Worm (Caenorhabditis elegans): ENCODE measurements around the gene C49F5.6.

The C49F5.6 gene

ce11 chrX:11965663-11966304, 22.3 kb upstream of the C49F5.6 start, which contains the start of gene sams-1:
sams-1 (plus strand) TSS chrX:11965962.
- TF ChIP-seq C38D4.7 (GFP tag; optimal IDR thresholded peaks at IDR 0.05) (no peak), nfya-1 (tag; optimal IDR thresholded peaks at IDR 0.05) (peak; percentile 46), rnt-1 (tag; optimal IDR thresholded peaks at IDR 0.05) (peak; percentile 4)

- TF ChIP-seq sdc-2 (tag; optimal IDR thresholded peaks at IDR 0.05): no peak
- no peak for TF ChIP-seq ceh-31 (tag; optimal IDR thresholded peaks at IDR 0.05)
- no peak for TF ChIP-seq hlh-15 (tag; optimal IDR thresholded peaks at IDR 0.05)
Measured at ce11 chrX:11967034-11967433, 21.1 kb upstream of the C49F5.6 start.

- TF ChIP-seq ceh-24 (tag; optimal IDR thresholded peaks at IDR 0.05) (no peak), elt-2 (tag; optimal IDR thresholded peaks at IDR 0.05) (peak; percentile 84), ceh-30 (tag; optimal IDR thresholded peaks at IDR 0.05) (no peak), lim-6 (tag; optimal IDR thresholded peaks at IDR 0.05) (no peak), ets-4 (tag; optimal IDR thresholded peaks at IDR 0.05) (no peak), unc-3 (GFP tag; conservative IDR thresholded peaks at IDR 0.05) (no peak), unc-3 (tag; optimal IDR thresholded peaks at IDR 0.05) (no peak), dmd-4 (tag; optimal IDR thresholded peaks at IDR 0.05; ENCODE audit: borderline replicate concordance) (no peak), npax-4 (tag; optimal IDR thresholded peaks at IDR 0.05) (no peak), rnt-1 (tag; optimal IDR thresholded peaks at IDR 0.05) (no peak)
Measured at ce11 chrX:11968024-11968598, 20.0 kb upstream of the C49F5.6 start.

- no peak for TF ChIP-seq tbx-2 (tag; optimal IDR thresholded peaks at IDR 0.05)
- no peak for TF ChIP-seq sox-4 (tag; optimal IDR thresholded peaks at IDR 0.05)
- TF ChIP-seq ceh-45 (GFP tag; IDR thresholded peaks at IDR 0.05): no peak
- no peak for TF ChIP-seq rnt-1 (tag; optimal IDR thresholded peaks at IDR 0.05)
- TF ChIP-seq npax-4 (tag; optimal IDR thresholded peaks at IDR 0.05): no peak
- no peak for TF ChIP-seq nhr-11 (tag; optimal IDR thresholded peaks at IDR 0.05)
Measured at ce11 chrX:11969085-11969484, 19.0 kb upstream of the C49F5.6 start.

- TF ChIP-seq ceh-9 (tag; optimal IDR thresholded peaks at IDR 0.05) (no peak), lin-11 (tag; optimal IDR thresholded peaks at IDR 0.05) (no peak), dmd-4 (tag; optimal IDR thresholded peaks at IDR 0.05; ENCODE audit: borderline replicate concordance) (no peak), odd-2 (tag; optimal IDR thresholded peaks at IDR 0.05) (no peak), ttx-3 (tag; optimal IDR thresholded peaks at IDR 0.05) (no peak), fkh-10 (GFP tag; optimal IDR thresholded peaks at IDR 0.05) (no peak), unc-42 (tag; optimal IDR thresholded peaks at IDR 0.05) (no peak), tbx-2 (tag; optimal IDR thresholded peaks at IDR 0.05) (no peak), hlh-15 (tag; optimal IDR thresholded peaks at IDR 0.05) (no peak), nhr-11 (tag; optimal IDR thresholded peaks at IDR 0.05) (no peak), unc-86 (tag; optimal IDR thresholded peaks at IDR 0.05) (no peak), hlh-6 (tag; optimal IDR thresholded peaks at IDR 0.05) (no peak), sdc-2 (tag; optimal IDR thresholded peaks at IDR 0.05) (no peak), ahr-1 (tag; optimal IDR thresholded peaks at IDR 0.05) (no peak), hlh-13 (GFP tag; optimal IDR thresholded peaks at IDR 0.05) (no peak), ceh-48 (tag; optimal IDR thresholded peaks at IDR 0.05) (no peak), gmeb-2 (tag; optimal IDR thresholded peaks at IDR 0.05) (no peak)
Measured at ce11 chrX:11969554-11969953, 18.6 kb upstream of the C49F5.6 start.

- TF ChIP-seq unc-42 (tag; optimal IDR thresholded peaks at IDR 0.05): no peak
- TF ChIP-seq fax-1 (tag; optimal IDR thresholded peaks at IDR 0.05): no peak
- TF ChIP-seq hlh-8 (tag; optimal IDR thresholded peaks at IDR 0.05): no peak
- no peak for TF ChIP-seq ceh-31 (tag; optimal IDR thresholded peaks at IDR 0.05)
- no peak for TF ChIP-seq pha-2 (tag; optimal IDR thresholded peaks at IDR 0.05)
- no peak for TF ChIP-seq unc-86 (tag; optimal IDR thresholded peaks at IDR 0.05)
- no peak for TF ChIP-seq pax-1 (tag; optimal IDR thresholded peaks at IDR 0.05)
- TF ChIP-seq nhr-232 (tag; optimal IDR thresholded peaks at IDR 0.05): no peak
- no peak for TF ChIP-seq ceh-18 (tag; optimal IDR thresholded peaks at IDR 0.05)
- TF ChIP-seq ceh-45 (GFP tag; IDR thresholded peaks at IDR 0.05): no peak
- no peak for TF ChIP-seq hlh-13 (GFP tag; optimal IDR thresholded peaks at IDR 0.05)
- TF ChIP-seq C08G9.2 (tag; optimal IDR thresholded peaks at IDR 0.05): no peak
- no peak for TF ChIP-seq mec-3 (tag; optimal IDR thresholded peaks at IDR 0.05; ENCODE audit: borderline replicate concordance)
- no peak for TF ChIP-seq syd-9 (tag; optimal IDR thresholded peaks at IDR 0.05)
- TF ChIP-seq npax-4 (tag; optimal IDR thresholded peaks at IDR 0.05): no peak
- TF ChIP-seq hlh-6 (tag; optimal IDR thresholded peaks at IDR 0.05): no peak
- no peak for TF ChIP-seq pat-9 (tag; optimal IDR thresholded peaks at IDR 0.05)
- TF ChIP-seq dmd-4 (tag; optimal IDR thresholded peaks at IDR 0.05; ENCODE audit: borderline replicate concordance): no peak
- TF ChIP-seq ceh-22 (tag; optimal IDR thresholded peaks at IDR 0.05): no peak
Measured at ce11 chrX:11971323-11971722, 16.8 kb upstream of the C49F5.6 start.

Measured in whole organism, late embryonic.